Worm (Caenorhabditis elegans): ENCODE results near the gene flp-21.
A peak's percentile ranks its signal among the peaks of the same experiment; 100 is the strongest.

The flp-21 gene

ce11 chrV:7820270-7820669 lies 27.1 kb downstream of the flp-21 start, which contains the start of gene lbp-4 (continued):
- TF ChIP-seq attf-5 (GFP tag; optimal IDR thresholded peaks at IDR 0.05) (peak; percentile 55), ceh-27 (GFP tag; optimal IDR thresholded peaks at IDR 0.05) (peak; percentile 15)

ce11 chrV:7822655-7823054 lies 29.5 kb downstream of the flp-21 start:
- no peak for TF ChIP-seq ztf-25 (GFP tag; IDR thresholded peaks at IDR 0.05)
- no peak for TF ChIP-seq cebp-1 (GFP tag; IDR thresholded peaks at IDR 0.05)
- TF ChIP-seq cebp-1 (tag; optimal IDR thresholded peaks at IDR 0.05) = no peak

- no peak for TF ChIP-seq tbp1 (GFP tag; optimal IDR thresholded peaks at IDR 0.05)
- no peak for TF ChIP-seq snpc-1.1 (tag; optimal IDR thresholded peaks at IDR 0.05; ENCODE audit: insufficient read depth)
- TF ChIP-seq pbrm-1 (GFP tag; IDR thresholded peaks at IDR 0.05) = no peak
Measured at ce11 chrV:7824138-7824537, 31.0 kb downstream of the flp-21 start.

- no peak for TF ChIP-seq nhr-27 (tag; optimal IDR thresholded peaks at IDR 0.05)
- TF ChIP-seq snpc-1.3 (tag; optimal IDR thresholded peaks at IDR 0.05; ENCODE audit: insufficient read depth) = no peak
- TF ChIP-seq F57A8.1 (GFP tag; optimal IDR thresholded peaks at IDR 0.05) = no peak
- TF ChIP-seq Y53G8AR.9 (GFP tag; conservative IDR thresholded peaks at IDR 0.05) = no peak
- TF ChIP-seq K11D2.4 (GFP tag; IDR thresholded peaks at IDR 0.05) = no peak
- TF ChIP-seq C17E4.6 (GFP tag; IDR thresholded peaks at IDR 0.05) = no peak
- no peak for TF ChIP-seq dpff-1 (tag; optimal IDR thresholded peaks at IDR 0.05)
- no peak for TF ChIP-seq let-607 (tag; optimal IDR thresholded peaks at IDR 0.05)
- no peak for TF ChIP-seq somi-1 (GFP tag; optimal IDR thresholded peaks at IDR 0.05)
- TF ChIP-seq nhr-179 (tag; optimal IDR thresholded peaks at IDR 0.05) = no peak
- no peak for TF ChIP-seq aptf-3 (GFP tag; IDR thresholded peaks at IDR 0.05)
- no peak for TF ChIP-seq nhr-80 (tag; optimal IDR thresholded peaks at IDR 0.05)
- TF ChIP-seq ceh-100 (GFP tag; IDR thresholded peaks at IDR 0.05) = no peak
- TF ChIP-seq mel-28 (tag; optimal IDR thresholded peaks at IDR 0.05; ENCODE audit: borderline replicate concordance) = no peak
Measured at ce11 chrV:7825836-7826235, 32.7 kb downstream of the flp-21 start.

DNA sequence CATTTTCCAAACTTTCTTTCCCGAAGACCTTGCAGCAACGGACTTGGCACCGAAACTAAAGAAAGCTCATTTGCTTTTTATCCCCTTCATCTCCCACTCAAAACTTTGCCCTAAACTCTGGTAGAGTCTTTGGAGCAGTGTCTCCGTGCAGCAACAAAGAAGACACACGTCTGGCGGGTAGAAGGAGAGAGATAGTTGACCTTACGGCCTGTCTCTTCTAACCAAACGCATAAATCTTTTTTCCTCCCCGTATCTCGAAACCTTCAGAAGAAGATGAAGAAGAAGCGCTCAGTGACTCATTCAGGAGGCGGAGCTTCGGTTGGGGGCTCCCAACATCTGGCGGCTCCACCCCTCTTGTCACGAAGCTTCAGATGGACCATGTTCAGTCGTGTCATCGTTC lies 33.2 kb downstream of the flp-21 start:
- no peak for TF ChIP-seq Y53G8AR.9 (GFP tag; conservative IDR thresholded peaks at IDR 0.05)
- TF ChIP-seq him-1 (tag; optimal IDR thresholded peaks at IDR 0.05) = no peak
- no peak for TF ChIP-seq mes-4 (tag; optimal IDR thresholded peaks at IDR 0.05)
- TF ChIP-seq nhr-80 (tag; optimal IDR thresholded peaks at IDR 0.05) = no peak
- TF ChIP-seq ccch-3 (GFP tag; optimal IDR thresholded peaks at IDR 0.05) = no peak
- no peak for TF ChIP-seq Y95B8A.8 (GFP tag; IDR thresholded peaks at IDR 0.05)
- TF ChIP-seq attf-6 (GFP tag; IDR thresholded peaks at IDR 0.05) = no peak

DNA sequence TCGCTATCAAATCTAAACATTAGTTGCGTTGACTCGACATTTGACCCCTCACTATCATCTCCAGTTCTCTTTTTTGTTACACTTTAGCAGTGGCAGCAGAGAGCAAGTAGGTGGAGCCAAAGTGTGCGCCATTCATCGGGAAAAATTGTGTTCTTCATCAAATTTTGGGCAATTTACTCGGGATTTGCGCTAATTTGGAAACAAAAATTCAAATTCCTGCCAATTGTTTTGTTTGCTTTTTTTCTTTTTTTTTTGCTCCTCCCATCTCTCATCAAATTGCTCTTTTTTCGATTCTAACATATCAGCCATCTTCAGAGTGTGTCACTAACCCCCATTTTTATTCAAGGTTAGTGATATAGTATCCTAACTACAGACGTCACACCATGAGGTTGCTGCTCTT lies 33.8 kb downstream of the flp-21 start, which contains the start of gene mig-6:
Gene mig-6 (plus strand): TSS at position 301 of the 400 bp plus-strand sequence.
- TF ChIP-seq attf-3 (GFP tag; conservative IDR thresholded peaks at IDR 0.05) (no peak), mxl-1 (tag; optimal IDR thresholded peaks at IDR 0.05) (no peak), Y53G8AR.9 (GFP tag; conservative IDR thresholded peaks at IDR 0.05) (no peak), F10E7.11 (tag; optimal IDR thresholded peaks at IDR 0.05) (no peak), F33H1.4 (GFP tag; IDR thresholded peaks at IDR 0.05) (no peak), madf-6 (GFP tag; IDR thresholded peaks at IDR 0.05) (no peak), nhr-90 (tag; optimal IDR thresholded peaks at IDR 0.05) (no peak), hrde-1 (tag; optimal IDR thresholded peaks at IDR 0.05; ENCODE audit: borderline replicate concordance) (no peak), ccch-3 (GFP tag; optimal IDR thresholded peaks at IDR 0.05) (no peak), nhr-27 (tag; optimal IDR thresholded peaks at IDR 0.05) (no peak), attf-6 (GFP tag; IDR thresholded peaks at IDR 0.05) (no peak), mel-28 (tag; optimal IDR thresholded peaks at IDR 0.05; ENCODE audit: borderline replicate concordance) (no peak), atf-7 (tag; optimal IDR thresholded peaks at IDR 0.05) (no peak), lin-54 (GFP tag; optimal IDR thresholded peaks at IDR 0.05) (no peak), egrh-3 (GFP tag; IDR thresholded peaks at IDR 0.05) (no peak), B0019.2 (GFP tag; conservative IDR thresholded peaks at IDR 0.05) (no peak), let-607 (tag; optimal IDR thresholded peaks at IDR 0.05) (no peak), repo-1 (tag; optimal IDR thresholded peaks at IDR 0.05) (no peak), him-1 (tag; optimal IDR thresholded peaks at IDR 0.05) (no peak)

Measured in whole organism, young adult.